Worm (Caenorhabditis elegans) whole organism, L4 larva: ENCODE measurements around the gene skr-5.

Experiments
- ZK546.5 ChIP-seq, 2 experiments: sonication (generic microtip); optimal IDR thresholded peaks; 2 replicates each; lab custom pipeline; 2017; ENCODE audit warnings: missing biosample characterization in 2 of 2, missing genetic modification characterization in 2 of 2
- ama-1 ChIP-seq: fragments of 150-350 bp; optimal IDR thresholded peaks from 2 replicates; lab custom pipeline; 2014; ENCODE audit warnings: inconsistent platforms, mixed read lengths
- dmd-6 ChIP-seq: fragments of 200-800 bp; sonication (Bioruptor generic); IDR thresholded peaks from 2 replicates; pipeline ENCODE4 v1.3.6; 2022; ENCODE audit warnings: missing genetic modification reagents, missing genetic modification characterization, missing compliant biosample characterization
- fos-1 ChIP-seq: fragments of 150-350 bp; optimal IDR thresholded peaks from 2 replicates; lab custom pipeline; 2014; ENCODE audit warnings: missing biosample characterization, missing genetic modification characterization
- lsy-2 ChIP-seq, 2 experiments: fragments of 150-350 bp in 1 of 2; sonication (generic microtip) in 1 of 2; optimal IDR thresholded peaks; 2 replicates each; lab custom pipeline; 2014 to 2017; ENCODE audit warnings: missing biosample characterization in 2 of 2, missing genetic modification characterization in 2 of 2
- mep-1 ChIP-seq: fragments of 150-350 bp; sonication (generic microtip); optimal IDR thresholded peaks from 3 replicates; lab custom pipeline; 2014; ENCODE audit warnings: missing biosample characterization, missing genetic modification characterization
- nhr-237 ChIP-seq: sonication (generic microtip); optimal IDR thresholded peaks from 2 replicates; lab custom pipeline; 2017; ENCODE audit warnings: missing biosample characterization, missing genetic modification characterization
- nhr-25 ChIP-seq: sonication (generic microtip); optimal IDR thresholded peaks from 2 replicates; lab custom pipeline; 2017; ENCODE audit warnings: missing genetic modification characterization, mild to moderate bottlenecking, missing compliant biosample characterization, antibody characterized with exemption, moderate library complexity, borderline replicate concordance; ENCODE audit not compliant: insufficient read depth
- snpc-4 ChIP-seq: fragments of 150-350 bp; optimal IDR thresholded peaks from 2 replicates; lab custom pipeline; 2014; ENCODE audit warnings: missing biosample characterization, missing genetic modification characterization
- unc-62 ChIP-seq, 3 experiments: fragments of 150-350 bp in 1 of 3; sonication (generic microtip); optimal IDR thresholded peaks in 2 of 3; peaks in 1 of 3; 1 replicate in 1 of 3; 2 replicates in 2 of 3; lab custom pipeline; 2014 to 2017; ENCODE audit warnings: missing biosample characterization in 3 of 3, missing genetic modification characterization in 3 of 3, missing genetic modification reagents in 3 of 3, missing genotype in 1 of 3
- zfp-3 ChIP-seq: fragments of 200-800 bp; sonication (Bioruptor generic); conservative IDR thresholded peaks from 2 replicates; pipeline ENCODE4 v1.3.6; 2022; ENCODE audit warnings: missing genetic modification reagents, missing genetic modification characterization, missing compliant biosample characterization

DNA sequence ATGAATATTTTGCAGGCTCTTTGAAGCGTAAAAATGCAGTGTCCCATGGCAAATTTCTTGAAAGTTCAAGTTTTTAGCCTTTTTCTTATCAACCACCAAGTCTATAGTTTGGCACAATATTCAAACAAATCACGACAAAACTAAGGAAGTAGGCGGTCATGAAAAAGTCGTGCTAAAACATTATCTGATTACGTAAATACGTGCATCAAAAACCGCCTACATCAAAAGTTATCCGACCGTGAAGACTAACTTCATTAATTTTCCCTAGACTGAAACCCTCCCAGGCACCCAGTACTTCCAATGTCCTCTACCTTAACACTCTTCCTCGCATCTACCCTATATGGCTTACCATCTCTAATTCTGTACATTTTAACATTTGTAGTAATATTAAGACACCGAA lies 19.2 kb upstream of the skr-5 start, which contains the start of gene srg-44:
- TF ChIP-seq ZK546.5 (tag; optimal IDR thresholded peaks at IDR 0.05; lab: Kevin White, UChicago) (no peak), snpc-4 (tag; lab: Kevin White, UChicago) (no peak), lsy-2 (tag; optimal IDR thresholded peaks at IDR 0.05; lab: Kevin White, UChicago) (no peak), nhr-25 (tag; lab: Kevin White, UChicago) (no peak), mep-1 (tag; lab: Kevin White, UChicago) (no peak), dmd-6 (no peak), nhr-237 (tag; lab: Kevin White, UChicago) (no peak), fos-1 (tag; lab: Kevin White, UChicago) (no peak), zfp-3 (GFP tag; lab: Robert Waterston, UW) (no peak), unc-62 (GFP tag; optimal IDR thresholded peaks at IDR 0.05 in 1 of 2; lab: Kevin White, UChicago) (no peak), unc-62 (tag; optimal IDR thresholded peaks at IDR 0.05; lab: Kevin White, UChicago) (no peak), ama-1 (lab: Kevin White, UChicago) (no peak)
